Fruit fly (Drosophila melanogaster): ENCODE data around the gene tal-2A.

dm6 chr3R:13803185-13803887 is 9.6 kb upstream of the tal-2A start:
- TF ChIP-seq Sin3A (optimal IDR thresholded peaks at IDR 0.05), result no peak
- no peak for TF ChIP-seq Myc (optimal IDR thresholded peaks at IDR 0.05)
- no peak for TF ChIP-seq insv (optimal IDR thresholded peaks at IDR 0.05)
